Fruit fly (Drosophila melanogaster): Measurements from ENCODE around the gene cyc.

cyc gene

DNA sequence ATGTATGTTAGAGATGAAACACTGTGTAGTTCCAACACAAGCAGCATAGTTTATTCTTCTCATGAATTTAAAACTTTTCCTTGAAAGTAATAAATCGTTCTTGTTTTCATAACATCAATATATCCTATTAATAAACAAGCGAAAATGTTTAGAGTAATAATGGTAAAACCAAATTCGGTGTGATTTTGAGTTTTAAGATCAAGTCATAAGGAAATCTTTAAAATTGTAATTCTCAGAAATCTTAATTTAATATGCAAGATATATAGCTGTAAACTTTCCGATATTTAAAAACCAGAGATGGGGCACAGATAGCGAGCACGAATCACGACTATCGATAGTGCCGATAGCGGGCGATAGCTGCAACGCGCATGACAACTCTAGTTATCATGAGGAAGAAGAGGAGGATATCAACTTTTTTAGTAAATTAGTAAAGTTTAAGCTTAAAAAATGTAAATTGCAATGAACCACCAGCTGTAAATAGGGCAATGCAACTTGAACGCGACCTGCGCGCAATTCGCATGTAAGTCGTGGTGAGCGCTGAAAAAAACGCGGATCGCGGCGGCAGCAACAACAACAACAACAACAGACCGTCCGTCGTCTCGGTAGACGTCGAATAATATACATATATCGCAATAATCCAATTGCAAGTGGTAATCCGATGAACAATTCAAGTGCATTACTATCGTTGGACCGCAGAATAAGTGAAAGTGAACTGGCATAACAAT, 2.2 kb upstream of the cyc start, which contains the start of the genes Fibp and Deaf1 (continued):
- TF ChIP-seq CG18764 (GFP tag; optimal IDR thresholded peaks at IDR 0.05) (peak; percentile 56), kah (GFP tag; optimal IDR thresholded peaks at IDR 0.05) (no peak), Dfd (GFP tag; optimal IDR thresholded peaks at IDR 0.05) (peak in 1 of 2 experiments; percentile 39), CG4854 (GFP tag; optimal IDR thresholded peaks at IDR 0.05) (peak; percentile 64), pb (GFP tag; optimal IDR thresholded peaks at IDR 0.05) (peak; percentile 50), amos (GFP tag; IDR thresholded peaks at IDR 0.05; ENCODE audit: partially characterized antibody) (peak; percentile 99), Vsx1 (GFP tag; optimal IDR thresholded peaks at IDR 0.05) (no peak), CG4424 (GFP tag; optimal IDR thresholded peaks at IDR 0.05) (peak; percentile 81), pum (GFP tag; optimal IDR thresholded peaks at IDR 0.05) (peak; percentile 82), rib (GFP tag; IDR thresholded peaks at IDR 0.05) (no peak), ase (GFP tag; IDR thresholded peaks at IDR 0.05) (peak; percentile 50; the same call in 1 of the 3 replicates), crol (GFP tag; IDR thresholded peaks at IDR 0.05) (no peak), sqz (GFP tag; optimal IDR thresholded peaks at IDR 0.05) (no peak), CG17912 (GFP tag; optimal IDR thresholded peaks at IDR 0.05) (no peak), dmrt11E (tag; optimal IDR thresholded peaks at IDR 0.05) (peak; percentile 79), H15 (GFP tag; IDR thresholded peaks at IDR 0.05) (peak; percentile 68), NC2β (GFP tag; optimal IDR thresholded peaks at IDR 0.05) (peak; percentile 58), sim (GFP tag; IDR thresholded peaks at IDR 0.05) (no peak), gt (GFP tag; IDR thresholded peaks at IDR 0.05) (no peak), da (GFP tag; optimal IDR thresholded peaks at IDR 0.05) (peak; percentile 69), pho (GFP tag; optimal IDR thresholded peaks at IDR 0.05) (peak; percentile 89), Meics (GFP tag; optimal IDR thresholded peaks at IDR 0.05) (peak; percentile 66), CG3995 (GFP tag; optimal IDR thresholded peaks at IDR 0.05) (peak; percentile 50), CG43689 (GFP tag; IDR thresholded peaks at IDR 0.05) (no peak), ind (GFP tag; optimal IDR thresholded peaks at IDR 0.05) (peak; percentile 81), Sox102F (GFP tag; optimal IDR thresholded peaks at IDR 0.05) (no peak), ewg (GFP tag; optimal IDR thresholded peaks at IDR 0.05) (peak; percentile 99), tup (GFP tag; optimal IDR thresholded peaks at IDR 0.05) (no peak), Sin3A (optimal IDR thresholded peaks at IDR 0.05) (peak; percentile 68), CG12744 (GFP tag; optimal IDR thresholded peaks at IDR 0.05) (peak; percentile 56), CG33557 (GFP tag; optimal IDR thresholded peaks at IDR 0.05) (peak; percentile 72), CG18011 (GFP tag; optimal IDR thresholded peaks at IDR 0.05) (peak; percentile 48), Blimp-1 (GFP tag; optimal IDR thresholded peaks at IDR 0.05) (peak; percentile 53), hb (GFP tag; IDR thresholded peaks at IDR 0.05; ENCODE audit: partially characterized antibody) (peak; percentile 99), Fer2 (tag; optimal IDR thresholded peaks at IDR 0.05) (peak; percentile 60), tna (GFP tag; IDR thresholded peaks at IDR 0.05; ENCODE audit: partially characterized antibody) (peak; percentile 95), peb (GFP tag; IDR thresholded peaks at IDR 0.05) (no peak), unc-4 (GFP tag; IDR thresholded peaks at IDR 0.05; ENCODE audit: partially characterized antibody) (peak; percentile 92), CG18619 (GFP tag; optimal IDR thresholded peaks at IDR 0.05) (peak; percentile 61), Stat92E (GFP tag; optimal IDR thresholded peaks at IDR 0.05) (peak in 1 of 3 experiments; percentile 7), C15 (GFP tag; IDR thresholded peaks at IDR 0.05) (no peak), fd3F (GFP tag; optimal IDR thresholded peaks at IDR 0.05) (peak; percentile 65), Oaz (GFP tag; IDR thresholded peaks at IDR 0.05) (peak; percentile 44; the same call in 1 of the 2 replicates), ems (GFP tag; optimal IDR thresholded peaks at IDR 0.05) (peak; percentile 72), CG5180 (GFP tag; optimal IDR thresholded peaks at IDR 0.05) (no peak), CG10209 (GFP tag; optimal IDR thresholded peaks at IDR 0.05) (peak; percentile 54), Hr3 (GFP tag; optimal IDR thresholded peaks at IDR 0.05) (peak; percentile 86), CG15601 (tag; optimal IDR thresholded peaks at IDR 0.05) (peak; percentile 65), sna (GFP tag; IDR thresholded peaks at IDR 0.05; ENCODE audit: partially characterized antibody) (peak; percentile 94)
